Fruit fly (Drosophila melanogaster): Measurements from ENCODE around the gene CG5863.

DNA sequence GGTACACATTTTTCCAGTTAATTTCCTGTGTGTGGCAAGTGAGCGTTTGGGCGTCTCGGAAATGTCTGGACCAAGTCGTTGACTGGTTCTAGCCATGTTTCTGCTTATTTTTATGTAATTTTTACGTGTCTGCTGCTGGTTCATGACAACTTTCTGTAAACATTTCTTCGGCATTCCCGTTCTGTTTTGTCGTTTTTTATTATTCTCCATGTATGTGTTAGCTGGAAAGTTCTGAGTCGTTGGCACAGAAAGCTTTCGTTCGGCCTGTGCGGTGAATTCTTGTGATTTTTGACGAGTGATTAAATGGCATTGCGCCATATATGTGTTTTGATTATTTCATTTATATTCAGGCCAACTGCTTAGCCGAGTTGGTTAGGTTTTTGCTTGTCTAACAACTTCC is 15.4 kb downstream of the CG5863 start:
- TF ChIP-seq CTCF (optimal IDR thresholded peaks at IDR 0.05) (no peak), CG8478 (optimal IDR thresholded peaks at IDR 0.05) (no peak)

Data from S2 (cell line).